Worm (Caenorhabditis elegans) whole organism, mixed stage, embryonic: Measurements from ENCODE around the gene oac-31.

Experiments
- M03D4.4 ChIP-seq: sonication (generic microtip); optimal IDR thresholded peaks from 2 replicates; lab custom pipeline; 2017; ENCODE audit warnings: mild to moderate bottlenecking, missing genetic modification characterization, missing compliant biosample characterization
- elt-1 ChIP-seq: sonication (generic microtip); optimal IDR thresholded peaks from 2 replicates; lab custom pipeline; 2017; ENCODE audit warnings: missing genetic modification characterization, mild to moderate bottlenecking, missing compliant biosample characterization, antibody characterized with exemption, moderate library complexity, borderline replicate concordance; ENCODE audit not compliant: insufficient read depth
- lin-32 ChIP-seq: fragments of 200-800 bp; sonication (Bioruptor generic); optimal IDR thresholded peaks from 2 replicates; lab custom pipeline; 2018; ENCODE audit warnings: mild to moderate bottlenecking, missing genetic modification characterization, missing compliant biosample characterization
- lsy-2 ChIP-seq: fragments of 150-350 bp; optimal IDR thresholded peaks from 2 replicates; lab custom pipeline; 2014; ENCODE audit warnings: missing biosample characterization, missing genetic modification characterization
- nhr-12 ChIP-seq: fragments of 150-350 bp; optimal IDR thresholded peaks from 2 replicates; lab custom pipeline; 2014; ENCODE audit warnings: missing biosample characterization, missing genetic modification characterization
- nhr-2 ChIP-seq: fragments of 150-350 bp; optimal IDR thresholded peaks from 2 replicates; lab custom pipeline; 2014; ENCODE audit warnings: missing biosample characterization, missing genetic modification characterization
- nhr-237 ChIP-seq: fragments of 150-350 bp; optimal IDR thresholded peaks from 2 replicates; lab custom pipeline; 2014; ENCODE audit warnings: missing biosample characterization, missing genetic modification characterization
- nhr-76 ChIP-seq: sonication (generic microtip); optimal IDR thresholded peaks from 2 replicates; lab custom pipeline; 2017; ENCODE audit warnings: missing biosample characterization, missing genetic modification characterization
- pha-4 ChIP-seq: fragments of 150-350 bp; optimal IDR thresholded peaks from 2 replicates; lab custom pipeline; 2018; ENCODE audit warnings: missing biosample characterization, missing genetic modification reagents, missing genetic modification characterization
- snpc-4 ChIP-seq: fragments of 150-350 bp; optimal IDR thresholded peaks from 2 replicates; lab custom pipeline; 2014; ENCODE audit warnings: missing biosample characterization, missing genetic modification characterization
- sptf-1 ChIP-seq: sonication (generic microtip); optimal IDR thresholded peaks from 2 replicates; lab custom pipeline; 2017; ENCODE audit warnings: mild to moderate bottlenecking, missing genetic modification characterization, moderate library complexity, missing compliant biosample characterization
- unc-39 ChIP-seq: fragments of 150-350 bp; optimal IDR thresholded peaks from 2 replicates; lab custom pipeline; 2014; ENCODE audit warnings: missing biosample characterization, missing genetic modification characterization
- unc-62 ChIP-seq: fragments of 150-350 bp; optimal IDR thresholded peaks from 2 replicates; lab custom pipeline; 2014; ENCODE audit warnings: missing biosample characterization, missing genetic modification reagents, missing genetic modification characterization
- ztf-11 ChIP-seq: fragments of 150-350 bp; optimal IDR thresholded peaks from 2 replicates; lab custom pipeline; 2014; ENCODE audit warnings: missing biosample characterization, missing genetic modification characterization

ce11 chrV:1494469-1494868 lies 47.2 kb downstream of the oac-31 start, which contains the start of gene spig-7:
- TF ChIP-seq sptf-1 (tag; lab: Kevin White, UChicago): no peak
- TF ChIP-seq ztf-11 (tag; lab: Kevin White, UChicago): no peak
- TF ChIP-seq nhr-2 (tag; lab: Kevin White, UChicago): no peak
- TF ChIP-seq snpc-4: no peak
- no peak for TF ChIP-seq lin-32 (GFP tag; lab: Kevin White, UChicago)
- no peak for TF ChIP-seq elt-1 (tag; lab: Kevin White, UChicago)
- no peak for TF ChIP-seq nhr-237 (tag; lab: Kevin White, UChicago)
- TF ChIP-seq unc-62 (GFP tag; lab: Kevin White, UChicago): no peak
- TF ChIP-seq pha-4 (tag; lab: Kevin White, UChicago): no peak
- no peak for TF ChIP-seq nhr-12 (tag; lab: Kevin White, UChicago)
- TF ChIP-seq unc-39 (tag; lab: Kevin White, UChicago): no peak
- TF ChIP-seq lsy-2 (tag; lab: Kevin White, UChicago): no peak
- no peak for TF ChIP-seq M03D4.4 (tag; lab: Kevin White, UChicago)
- TF ChIP-seq nhr-76: no peak
